Worm (Caenorhabditis elegans) whole organism, L1 larva: ENCODE data around the gene C02E7.7.
A peak's percentile ranks its signal among the peaks of the same experiment; 100 is the strongest.

ENCODE experiments used
- C04F5.9 ChIP-seq: sonication (generic microtip); optimal IDR thresholded peaks from 2 replicates; lab custom pipeline; 2016; ENCODE audit warnings: missing genetic modification characterization, missing compliant biosample characterization
- C16A3.4 ChIP-seq: fragments of 150-350 bp; optimal IDR thresholded peaks from 2 replicates; lab custom pipeline; 2014; ENCODE audit warnings: missing biosample characterization, missing genetic modification characterization
- aha-1 ChIP-seq: fragments of 150-350 bp; optimal IDR thresholded peaks from 2 replicates; lab custom pipeline; 2014; ENCODE audit warnings: missing biosample characterization, missing genetic modification characterization
- alr-1 ChIP-seq: fragments of 200-800 bp; sonication (Bioruptor generic); optimal IDR thresholded peaks from 2 replicates; lab custom pipeline; 2018; ENCODE audit warnings: borderline replicate concordance, mild to moderate bottlenecking, missing genetic modification characterization, missing compliant biosample characterization
- aly-2 ChIP-seq: fragments of 150-350 bp; optimal IDR thresholded peaks from 2 replicates; lab custom pipeline; 2014; ENCODE audit warnings: missing biosample characterization, missing genetic modification characterization
- ceh-8 ChIP-seq: fragments of 200-800 bp; sonication (Bioruptor generic); optimal IDR thresholded peaks from 2 replicates; lab custom pipeline; 2018; ENCODE audit warnings: mild to moderate bottlenecking, missing genetic modification characterization, moderate library complexity, missing compliant biosample characterization
- efl-1 ChIP-seq, 4 experiments: fragments of 150-350 bp; optimal IDR thresholded peaks in 3 of 4; peaks in 1 of 4; 1 replicate in 1 of 4; 2 replicates in 3 of 4; lab custom pipeline; 2014; ENCODE audit warnings: missing biosample characterization in 2 of 4, missing genetic modification characterization in 2 of 4, missing genetic modification reagents in 2 of 4
- elt-3 ChIP-seq, 6 experiments: fragments of 150-350 bp in 1 of 6; sonication (generic microtip); optimal IDR thresholded peaks; 2 replicates each; lab custom pipeline; 2017 to 2018; ENCODE audit warnings: missing biosample characterization in 6 of 6, missing genetic modification characterization in 6 of 6, inconsistent platforms in 1 of 6
- ets-5 ChIP-seq: fragments of 200-800 bp; sonication (Bioruptor generic); IDR thresholded peaks from 2 replicates; pipeline ENCODE4 v1.3.6; 2022; ENCODE audit warnings: missing genetic modification characterization, missing compliant biosample characterization
- fkh-4 ChIP-seq: sonication (generic microtip); optimal IDR thresholded peaks from 2 replicates; lab custom pipeline; 2016; ENCODE audit warnings: missing compliant biosample characterization, missing genetic modification characterization, borderline replicate concordance
- fkh-8 ChIP-seq: sonication (generic microtip); optimal IDR thresholded peaks from 2 replicates; lab custom pipeline; 2016; ENCODE audit warnings: mild to moderate bottlenecking, missing genetic modification characterization, missing compliant biosample characterization
- fos-1 ChIP-seq: fragments of 150-350 bp; optimal IDR thresholded peaks from 2 replicates; lab custom pipeline; 2014; ENCODE audit warnings: missing biosample characterization, missing genetic modification characterization
- hlh-4 ChIP-seq: sonication (generic microtip); optimal IDR thresholded peaks from 2 replicates; lab custom pipeline; 2016; ENCODE audit warnings: mild to moderate bottlenecking, missing genetic modification characterization, missing compliant biosample characterization
- isw-1 ChIP-seq: fragments of 200-800 bp; sonication (Bioruptor generic); IDR thresholded peaks from 2 replicates; pipeline ENCODE4 v1.3.6; 2022; ENCODE audit warnings: missing genetic modification characterization, missing compliant biosample characterization
- lin-14 ChIP-seq: fragments of 200-800 bp; sonication (Bioruptor generic); optimal IDR thresholded peaks from 2 replicates; lab custom pipeline; 2018; ENCODE audit warnings: mild to moderate bottlenecking, missing genetic modification characterization, moderate library complexity, missing compliant biosample characterization
- lin-35 ChIP-seq, 2 experiments: fragments of 150-350 bp; optimal IDR thresholded peaks; 2 replicates each; lab custom pipeline; 2014; ENCODE audit warnings: missing biosample characterization in 2 of 2, missing genetic modification characterization in 2 of 2, missing genetic modification reagents in 2 of 2
- lin-39 ChIP-seq: fragments of 150-350 bp; optimal IDR thresholded peaks from 2 replicates; lab custom pipeline; 2014; ENCODE audit warnings: missing biosample characterization, missing genetic modification reagents, missing genetic modification characterization
- lir-3 ChIP-seq: sonication (generic microtip); optimal IDR thresholded peaks from 2 replicates; lab custom pipeline; 2016; ENCODE audit warnings: mild to moderate bottlenecking, missing genetic modification characterization, moderate library complexity, missing compliant biosample characterization; ENCODE audit not compliant: poor library complexity
- mab-9 ChIP-seq: fragments of 200-800 bp; sonication (Bioruptor generic); IDR thresholded peaks from 2 replicates; pipeline ENCODE4 v1.3.6; 2022; ENCODE audit warnings: missing genetic modification reagents, missing genetic modification characterization, missing compliant biosample characterization
- mep-1 ChIP-seq: fragments of 150-350 bp; optimal IDR thresholded peaks from 2 replicates; lab custom pipeline; 2014; ENCODE audit warnings: missing biosample characterization, missing genetic modification characterization
- nhr-47 ChIP-seq: sonication (generic microtip); optimal IDR thresholded peaks from 2 replicates; lab custom pipeline; 2016; ENCODE audit warnings: mild to moderate bottlenecking, missing genetic modification characterization, moderate library complexity, missing compliant biosample characterization
- nhr-77 ChIP-seq: fragments of 150-350 bp; optimal IDR thresholded peaks from 2 replicates; lab custom pipeline; 2014; ENCODE audit warnings: missing biosample characterization, missing genetic modification characterization
- pqm-1 ChIP-seq: sonication (generic microtip); optimal IDR thresholded peaks from 3 replicates; lab custom pipeline; 2017; ENCODE audit warnings: missing biosample characterization, missing genetic modification characterization
- sptf-1 ChIP-seq: fragments of 150-350 bp; optimal IDR thresholded peaks from 2 replicates; lab custom pipeline; 2014; ENCODE audit warnings: missing biosample characterization, missing genetic modification characterization
- sup-37 ChIP-seq: fragments of 200-800 bp; sonication (Bioruptor generic); optimal IDR thresholded peaks from 2 replicates; lab custom pipeline; 2018; ENCODE audit warnings: mild to moderate bottlenecking, missing genetic modification characterization, missing compliant biosample characterization
- swsn-7 ChIP-seq: sonication (generic microtip); optimal IDR thresholded peaks from 2 replicates; lab custom pipeline; 2016; ENCODE audit warnings: missing genetic modification characterization, missing compliant biosample characterization
- tbx-2 ChIP-seq: sonication (generic microtip); optimal IDR thresholded peaks from 2 replicates; lab custom pipeline; 2016; ENCODE audit warnings: missing genetic modification characterization, missing compliant biosample characterization
- unc-130 ChIP-seq: fragments of 150-350 bp; optimal IDR thresholded peaks from 2 replicates; lab custom pipeline; 2017; ENCODE audit warnings: missing biosample characterization, missing genetic modification characterization, inconsistent platforms
- unc-30 ChIP-seq: sonication (generic microtip); optimal IDR thresholded peaks from 2 replicates; lab custom pipeline; 2017; ENCODE audit warnings: missing biosample characterization, missing genetic modification characterization
- zip-4 ChIP-seq: fragments of 200-800 bp; sonication (Bioruptor generic); optimal IDR thresholded peaks from 2 replicates; lab custom pipeline; 2018; ENCODE audit warnings: mild to moderate bottlenecking, missing genetic modification characterization, moderate library complexity, missing compliant biosample characterization
- ztf-11 ChIP-seq, 2 experiments: sonication (generic microtip); optimal IDR thresholded peaks; 2 replicates each; lab custom pipeline; 2016 to 2017; ENCODE audit warnings: missing genetic modification characterization in 2 of 2, missing biosample characterization in 1 of 2, missing compliant biosample characterization in 1 of 2
- ztf-4 ChIP-seq: fragments of 150-350 bp; optimal IDR thresholded peaks from 2 replicates; lab custom pipeline; 2014; ENCODE audit warnings: missing biosample characterization, missing genetic modification characterization

The C02E7.7 gene

DNA sequence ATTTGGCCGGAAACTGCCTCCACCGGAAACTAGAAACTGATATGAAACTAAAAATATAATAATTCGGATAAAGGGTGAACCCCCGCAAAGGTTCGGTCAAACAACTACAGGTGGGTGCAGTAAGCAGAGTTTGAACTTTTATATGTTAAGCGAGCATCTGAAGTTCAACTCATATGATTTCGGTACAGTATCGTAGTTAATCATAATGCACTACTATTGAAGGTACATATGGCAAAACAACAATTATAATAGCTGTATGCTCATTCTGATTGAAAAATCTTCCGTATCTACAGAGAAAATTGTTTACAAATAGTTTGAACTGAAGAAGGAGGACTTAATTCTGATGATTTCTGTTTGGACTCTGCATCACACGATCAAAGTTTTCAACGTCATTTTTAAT lies 14.9 kb upstream of the C02E7.7 start:
- TF ChIP-seq lir-3 (tag; lab: Kevin White, UChicago) (no peak), ceh-8 (GFP tag; lab: Kevin White, UChicago) (no peak), efl-1 (optimal IDR thresholded peaks at IDR 0.05; lab: Kevin White, UChicago) (no peak), efl-1 (GFP tag; optimal IDR thresholded peaks at IDR 0.05 in 1 of 2; lab: Kevin White, UChicago) (no peak), isw-1 (GFP tag; lab: Robert Waterston, UW) (no peak), aha-1 (tag; lab: Kevin White, UChicago) (no peak)

DNA sequence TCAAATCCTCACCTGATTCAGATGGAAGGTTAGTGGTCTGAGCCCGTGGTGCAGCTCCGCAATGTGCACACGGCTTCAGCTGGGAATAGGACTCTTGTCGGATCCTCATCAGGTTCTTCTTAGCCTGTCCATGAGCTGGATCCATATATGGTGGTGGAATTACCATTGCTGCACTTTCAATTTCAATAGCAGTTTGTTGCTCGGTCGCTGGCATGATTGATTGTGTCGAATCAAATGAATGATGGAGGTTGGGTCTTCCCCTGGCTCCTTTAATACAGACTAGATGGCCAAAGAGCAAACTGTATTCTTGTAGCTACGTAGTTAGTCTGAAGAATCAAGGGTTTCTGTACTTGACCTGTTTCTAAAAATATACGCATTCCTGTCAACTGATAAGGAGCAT lies 14.4 kb upstream of the C02E7.7 start, which contains the start of gene C02E7.10:
C02E7.10 (minus strand) TSS at position 232 of the 400 bp plus-strand sequence.
- TF ChIP-seq lin-35 (GFP tag; optimal IDR thresholded peaks at IDR 0.05; lab: Kevin White, UChicago) (no peak), unc-130 (tag; lab: Kevin White, UChicago) (no peak), lin-14 (GFP tag; lab: Kevin White, UChicago) (no peak), alr-1 (tag; lab: Kevin White, UChicago) (no peak), zip-4 (GFP tag; lab: Kevin White, UChicago) (no peak), elt-3 (tag; optimal IDR thresholded peaks at IDR 0.05; lab: Kevin White, UChicago) (no peak), mep-1 (tag; lab: Kevin White, UChicago) (no peak)
- TF ChIP-seq, all 84 proteins: peak for 0

DNA sequence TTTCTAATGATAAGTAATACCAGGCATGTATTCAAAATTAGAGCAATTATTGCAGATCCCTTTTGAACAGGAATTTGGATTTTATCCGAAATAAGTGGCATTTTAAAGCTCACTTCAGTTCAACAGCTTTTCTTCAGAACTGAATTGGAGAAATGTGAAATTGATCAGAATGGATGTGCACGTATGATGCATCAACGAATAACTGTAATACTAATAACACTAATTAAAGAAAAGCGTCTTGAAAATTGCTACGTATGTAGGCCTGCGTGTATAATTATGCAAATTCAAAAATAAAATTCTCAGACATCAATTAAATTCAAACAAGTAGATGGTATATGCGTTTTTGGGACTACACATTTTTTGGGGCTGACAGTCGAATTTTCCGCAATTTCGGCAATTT lies 11.5 kb upstream of the C02E7.7 start, which contains the start of gene str-205:
str-205 (minus strand) TSS at position 101 of the 400 bp plus-strand sequence.
- no peak for TF ChIP-seq mab-9
- no peak for TF ChIP-seq pqm-1
- TF ChIP-seq C04F5.9 (tag; lab: Kevin White, UChicago): no peak
- TF ChIP-seq nhr-47: no peak
- no peak for TF ChIP-seq tbx-2

DNA sequence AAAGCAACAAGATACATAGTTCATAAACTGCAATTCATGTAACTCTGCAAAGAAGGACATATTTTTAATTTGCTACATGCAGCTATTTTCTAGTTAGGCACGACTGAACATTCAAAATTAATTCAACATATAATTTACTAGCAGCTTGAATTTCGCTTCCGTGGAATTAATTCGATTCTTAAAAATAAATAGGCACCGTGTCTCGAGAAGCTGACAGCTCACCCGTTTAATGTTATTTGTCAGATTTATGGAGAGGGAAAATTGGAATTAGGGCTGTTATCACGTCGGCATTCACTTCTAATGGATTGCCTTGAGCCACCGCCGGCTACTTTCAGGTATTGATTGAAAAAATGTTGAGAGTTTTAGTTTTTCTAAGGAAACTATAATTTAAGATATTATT lies 8.0 kb upstream of the C02E7.7 start, which contains the start of gene srh-21:
srh-21 (plus strand) TSS at position 301 of the 400 bp plus-strand sequence.
- TF ChIP-seq ztf-4 (tag; lab: Kevin White, UChicago) (no peak), lin-35 (GFP tag; optimal IDR thresholded peaks at IDR 0.05; lab: Kevin White, UChicago) (no peak), ceh-8 (GFP tag; lab: Kevin White, UChicago) (no peak), fkh-8 (peak; percentile 8), C16A3.4 (no peak)

DNA sequence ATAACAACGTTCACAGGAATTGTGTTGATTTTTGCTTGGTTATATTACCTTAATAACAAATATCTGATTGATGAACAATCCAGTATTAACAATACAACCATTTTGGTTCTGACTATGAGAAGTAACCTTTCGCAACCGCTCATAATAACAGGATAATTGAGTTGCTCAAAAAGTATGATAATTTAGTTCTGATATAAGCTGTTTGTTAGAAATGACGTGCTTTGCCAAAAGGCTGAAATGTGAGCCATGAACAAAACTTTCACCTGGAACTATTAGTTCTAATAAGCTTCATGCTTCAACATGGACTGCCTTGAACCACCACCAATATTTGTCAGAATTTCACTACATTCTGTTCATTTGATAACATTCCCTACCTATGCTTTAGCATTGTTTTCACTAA lies 6.2 kb upstream of the C02E7.7 start, which contains the start of gene srh-20:
srh-20 (plus strand) TSS at position 301 of the 400 bp plus-strand sequence.
- no peak for TF ChIP-seq mep-1 (tag; lab: Kevin White, UChicago)
- no peak for TF ChIP-seq sptf-1 (tag; lab: Kevin White, UChicago)

DNA sequence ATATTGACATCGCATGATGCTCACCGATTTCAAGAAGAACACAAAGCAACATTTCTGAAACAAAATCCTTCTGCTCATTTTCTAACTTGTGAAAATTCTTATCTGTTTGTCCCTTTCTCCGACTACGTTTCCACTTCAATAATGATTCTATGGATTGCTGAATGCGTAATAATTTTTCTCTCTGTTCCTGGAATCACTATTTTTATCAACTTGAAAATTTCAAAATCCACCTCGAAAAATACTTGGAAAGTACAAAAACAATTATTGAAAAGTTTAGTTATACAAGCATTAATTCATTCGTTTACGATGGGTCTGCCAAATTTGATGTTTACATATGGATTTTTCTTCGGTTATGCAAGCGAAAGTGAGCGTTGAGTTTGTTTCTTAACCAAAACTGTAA lies 3.6 kb upstream of the C02E7.7 start, which contains the start of gene srh-22:
srh-22 (plus strand) TSS at position 301 of the 400 bp plus-strand sequence.
- TF ChIP-seq ztf-4 (tag; lab: Kevin White, UChicago): no peak
- TF ChIP-seq nhr-77 (tag; lab: Kevin White, UChicago): no peak
- TF ChIP-seq lin-39 (tag; lab: Kevin White, UChicago): no peak
- TF ChIP-seq fkh-4 (tag; lab: Kevin White, UChicago): no peak
- TF ChIP-seq zip-4 (GFP tag; lab: Kevin White, UChicago): no peak
- TF ChIP-seq aha-1 (tag; lab: Kevin White, UChicago): no peak
- no peak for TF ChIP-seq unc-30 (tag; lab: Kevin White, UChicago)
- no peak for TF ChIP-seq sup-37 (GFP tag; lab: Kevin White, UChicago)
- TF ChIP-seq elt-3 (tag; optimal IDR thresholded peaks at IDR 0.05; lab: Kevin White, UChicago): no peak
- no peak for TF ChIP-seq hlh-4 (tag; lab: Kevin White, UChicago)
- TF ChIP-seq ets-5 (GFP tag; lab: Robert Waterston, UW): no peak
- TF ChIP-seq lir-3 (tag; lab: Kevin White, UChicago): no peak
- TF ChIP-seq aly-2 (tag; lab: Kevin White, UChicago): no peak
- no peak for TF ChIP-seq swsn-7 (tag; lab: Kevin White, UChicago)
- no peak for TF ChIP-seq fos-1 (tag; lab: Kevin White, UChicago)
- no peak for TF ChIP-seq mab-9
- TF ChIP-seq ztf-11 (tag; optimal IDR thresholded peaks at IDR 0.05; lab: Kevin White, UChicago): no peak
